Worm (Caenorhabditis elegans) whole organism, L2 larva: ENCODE results near the gene W06H8.6.
A peak's percentile ranks its signal among the peaks of the same experiment; 100 is the strongest.

Source experiments
- C34F6.9 ChIP-seq: fragments of 150-350 bp; optimal IDR thresholded peaks from 2 replicates; lab custom pipeline; 2014; ENCODE audit warnings: missing biosample characterization, missing genetic modification characterization
- F13H6.1 ChIP-seq: sonication (generic microtip); optimal IDR thresholded peaks from 2 replicates; lab custom pipeline; 2016; ENCODE audit warnings: missing genetic modification characterization, missing compliant biosample characterization
- R02D3.7 ChIP-seq: fragments of 150-350 bp; optimal IDR thresholded peaks from 2 replicates; lab custom pipeline; 2014; ENCODE audit warnings: missing biosample characterization, missing genetic modification characterization
- Y55F3AM.14 ChIP-seq: fragments of 200-800 bp; sonication (Bioruptor generic); optimal IDR thresholded peaks from 2 replicates; lab custom pipeline; 2018; ENCODE audit warnings: mild to moderate bottlenecking, missing genetic modification characterization, missing compliant biosample characterization
- ZK546.5 ChIP-seq: sonication (generic microtip); optimal IDR thresholded peaks from 2 replicates; lab custom pipeline; 2017; ENCODE audit warnings: missing biosample characterization, missing genetic modification characterization
- alr-1 ChIP-seq: fragments of 150-350 bp; optimal IDR thresholded peaks from 2 replicates; lab custom pipeline; 2014; ENCODE audit warnings: missing biosample characterization, missing genetic modification characterization
- aly-2 ChIP-seq: fragments of 150-350 bp; optimal IDR thresholded peaks from 2 replicates; lab custom pipeline; 2014; ENCODE audit warnings: missing biosample characterization, missing genetic modification characterization
- ama-1 ChIP-seq: fragments of 150-350 bp; optimal IDR thresholded peaks from 2 replicates; lab custom pipeline; 2018; ENCODE audit warnings: inconsistent platforms
- blmp-1 ChIP-seq: sonication (generic microtip); optimal IDR thresholded peaks from 2 replicates; lab custom pipeline; 2017; ENCODE audit warnings: missing genetic modification characterization, mild to moderate bottlenecking, missing compliant biosample characterization, antibody characterized with exemption, moderate library complexity; ENCODE audit not compliant: insufficient read depth
- ceh-16 ChIP-seq: fragments of 150-350 bp; optimal IDR thresholded peaks from 2 replicates; lab custom pipeline; 2014; ENCODE audit warnings: missing biosample characterization, missing genetic modification characterization
- ceh-82 ChIP-seq: fragments of 150-350 bp; optimal IDR thresholded peaks from 2 replicates; lab custom pipeline; 2014; ENCODE audit warnings: missing biosample characterization, missing genetic modification characterization
- crh-2 ChIP-seq: sonication (generic microtip); optimal IDR thresholded peaks from 2 replicates; lab custom pipeline; 2017; ENCODE audit warnings: missing biosample characterization, missing genetic modification characterization
- egl-27 ChIP-seq: sonication (generic microtip); optimal IDR thresholded peaks from 3 replicates; lab custom pipeline; 2017; ENCODE audit warnings: missing biosample characterization, missing genetic modification reagents, missing genetic modification characterization
- elt-1 ChIP-seq: fragments of 150-350 bp; optimal IDR thresholded peaks from 2 replicates; lab custom pipeline; 2014; ENCODE audit warnings: missing biosample characterization, missing genetic modification characterization
- elt-3 ChIP-seq: sonication (generic microtip); optimal IDR thresholded peaks from 2 replicates; lab custom pipeline; 2017; ENCODE audit warnings: missing biosample characterization, missing genetic modification characterization
- fos-1 ChIP-seq: fragments of 150-350 bp; optimal IDR thresholded peaks from 2 replicates; lab custom pipeline; 2014; ENCODE audit warnings: missing biosample characterization, missing genetic modification characterization
- gmeb-1 ChIP-seq: fragments of 150-350 bp; optimal IDR thresholded peaks from 2 replicates; lab custom pipeline; 2014; ENCODE audit warnings: missing biosample characterization, missing genetic modification characterization
- lin-11 ChIP-seq: fragments of 150-350 bp; sonication (generic microtip); optimal IDR thresholded peaks from 2 replicates; lab custom pipeline; 2014; ENCODE audit warnings: missing biosample characterization, missing genetic modification characterization, inconsistent platforms, mixed read lengths
- lin-13 ChIP-seq: fragments of 150-350 bp; optimal IDR thresholded peaks from 2 replicates; lab custom pipeline; 2014; ENCODE audit warnings: missing biosample characterization, missing genetic modification reagents, missing genetic modification characterization
- lin-39 ChIP-seq: fragments of 150-350 bp; optimal IDR thresholded peaks from 2 replicates; lab custom pipeline; 2014; ENCODE audit warnings: missing biosample characterization, missing genetic modification reagents, missing genetic modification characterization
- lsy-2 ChIP-seq, 2 experiments: fragments of 150-350 bp in 1 of 2; sonication (generic microtip) in 1 of 2; optimal IDR thresholded peaks; 2 replicates each; lab custom pipeline; 2014 to 2017; ENCODE audit warnings: missing biosample characterization in 2 of 2, missing genetic modification characterization in 2 of 2
- mab-5 ChIP-seq: fragments of 150-350 bp; optimal IDR thresholded peaks from 2 replicates; lab custom pipeline; 2014; ENCODE audit warnings: missing biosample characterization, missing genetic modification characterization
- mbf-1 ChIP-seq: sonication (generic microtip); optimal IDR thresholded peaks from 2 replicates; lab custom pipeline; 2017; ENCODE audit warnings: missing biosample characterization, missing genetic modification characterization
- mdl-1 ChIP-seq, 2 experiments: fragments of 150-350 bp in 1 of 2; sonication (generic microtip) in 1 of 2; optimal IDR thresholded peaks; 2 replicates each; lab custom pipeline; 2017; ENCODE audit warnings: missing biosample characterization in 2 of 2, missing genetic modification characterization in 2 of 2
- nhr-10 ChIP-seq: sonication (generic microtip); optimal IDR thresholded peaks from 2 replicates; lab custom pipeline; 2017; ENCODE audit warnings: missing biosample characterization, missing genetic modification characterization
- nhr-11 ChIP-seq: fragments of 150-350 bp; optimal IDR thresholded peaks from 2 replicates; lab custom pipeline; 2014; ENCODE audit warnings: missing biosample characterization, missing genetic modification characterization
- nhr-12 ChIP-seq: fragments of 150-350 bp; optimal IDR thresholded peaks from 2 replicates; lab custom pipeline; 2014; ENCODE audit warnings: missing biosample characterization, missing genetic modification characterization
- nhr-129 ChIP-seq: fragments of 150-350 bp; optimal IDR thresholded peaks from 2 replicates; lab custom pipeline; 2014; ENCODE audit warnings: missing biosample characterization, missing genetic modification characterization
- nhr-21 ChIP-seq: fragments of 150-350 bp; optimal IDR thresholded peaks from 2 replicates; lab custom pipeline; 2014; ENCODE audit warnings: missing biosample characterization, missing genetic modification characterization
- nhr-23 ChIP-seq: fragments of 150-350 bp; optimal IDR thresholded peaks from 2 replicates; lab custom pipeline; 2014; ENCODE audit warnings: missing biosample characterization, missing genetic modification reagents, missing genetic modification characterization
- nhr-237 ChIP-seq: fragments of 150-350 bp; optimal IDR thresholded peaks from 2 replicates; lab custom pipeline; 2014; ENCODE audit warnings: missing biosample characterization, missing genetic modification characterization
- nhr-25 ChIP-seq: fragments of 150-350 bp; sonication (generic microtip); optimal IDR thresholded peaks from 3 replicates; lab custom pipeline; 2014; ENCODE audit warnings: missing biosample characterization, missing genetic modification characterization
- nhr-6 ChIP-seq: fragments of 150-350 bp; optimal IDR thresholded peaks from 2 replicates; lab custom pipeline; 2014; ENCODE audit warnings: missing biosample characterization, missing genetic modification characterization
- nhr-77 ChIP-seq: fragments of 150-350 bp; optimal IDR thresholded peaks from 2 replicates; lab custom pipeline; 2014; ENCODE audit warnings: missing biosample characterization, missing genetic modification characterization
- peb-1 ChIP-seq: fragments of 150-350 bp; optimal IDR thresholded peaks from 2 replicates; lab custom pipeline; 2014; ENCODE audit warnings: missing biosample characterization, missing genetic modification characterization
- sem-4 ChIP-seq: fragments of 150-350 bp; optimal IDR thresholded peaks from 2 replicates; lab custom pipeline; 2014; ENCODE audit warnings: missing biosample characterization, missing genetic modification reagents, missing genetic modification characterization
- skn-1 ChIP-seq: sonication (generic microtip); optimal IDR thresholded peaks from 2 replicates; lab custom pipeline; 2017; ENCODE audit warnings: missing biosample characterization, missing genetic modification characterization
- sma-3 ChIP-seq: sonication (generic microtip); optimal IDR thresholded peaks from 2 replicates; lab custom pipeline; 2016; ENCODE audit warnings: missing genetic modification reagents, missing genetic modification characterization, missing compliant biosample characterization
- sma-9 ChIP-seq, 2 experiments: fragments of 150-350 bp in 1 of 2; sonication (generic microtip) in 1 of 2; optimal IDR thresholded peaks; 2 replicates each; lab custom pipeline; 2014 to 2016; ENCODE audit warnings: missing genetic modification characterization in 2 of 2, mild to moderate bottlenecking in 1 of 2, missing biosample characterization in 1 of 2, missing compliant biosample characterization in 1 of 2, missing genetic modification reagents in 1 of 2, moderate library complexity in 1 of 2
- snpc-4 ChIP-seq: fragments of 150-350 bp; optimal IDR thresholded peaks from 2 replicates; lab custom pipeline; 2014; ENCODE audit warnings: missing biosample characterization, missing genetic modification characterization
- unc-39 ChIP-seq: fragments of 150-350 bp; optimal IDR thresholded peaks from 2 replicates; lab custom pipeline; 2014; ENCODE audit warnings: missing biosample characterization, missing genetic modification characterization
- unc-55 ChIP-seq: fragments of 150-350 bp; sonication (generic microtip); optimal IDR thresholded peaks from 3 replicates; lab custom pipeline; 2014; ENCODE audit warnings: missing biosample characterization, missing genetic modification reagents, missing genetic modification characterization
- unc-62 ChIP-seq: fragments of 150-350 bp; optimal IDR thresholded peaks from 2 replicates; lab custom pipeline; 2014; ENCODE audit warnings: missing biosample characterization, missing genetic modification reagents, missing genetic modification characterization
- zag-1 ChIP-seq: fragments of 150-350 bp; optimal IDR thresholded peaks from 2 replicates; lab custom pipeline; 2014; ENCODE audit warnings: missing biosample characterization, missing genetic modification characterization
- ztf-1 ChIP-seq: fragments of 200-800 bp; sonication (Bioruptor generic); conservative IDR thresholded peaks from 2 replicates; pipeline ENCODE4 v1.3.6; 2022; ENCODE audit warnings: missing genetic modification characterization, missing compliant biosample characterization
- ztf-11 ChIP-seq: sonication (generic microtip); optimal IDR thresholded peaks from 2 replicates; lab custom pipeline; 2017; ENCODE audit warnings: missing biosample characterization, missing genetic modification characterization
- ztf-4 ChIP-seq: fragments of 150-350 bp; optimal IDR thresholded peaks from 2 replicates; lab custom pipeline; 2014; ENCODE audit warnings: missing biosample characterization, missing genetic modification characterization

Gene W06H8.6

DNA sequence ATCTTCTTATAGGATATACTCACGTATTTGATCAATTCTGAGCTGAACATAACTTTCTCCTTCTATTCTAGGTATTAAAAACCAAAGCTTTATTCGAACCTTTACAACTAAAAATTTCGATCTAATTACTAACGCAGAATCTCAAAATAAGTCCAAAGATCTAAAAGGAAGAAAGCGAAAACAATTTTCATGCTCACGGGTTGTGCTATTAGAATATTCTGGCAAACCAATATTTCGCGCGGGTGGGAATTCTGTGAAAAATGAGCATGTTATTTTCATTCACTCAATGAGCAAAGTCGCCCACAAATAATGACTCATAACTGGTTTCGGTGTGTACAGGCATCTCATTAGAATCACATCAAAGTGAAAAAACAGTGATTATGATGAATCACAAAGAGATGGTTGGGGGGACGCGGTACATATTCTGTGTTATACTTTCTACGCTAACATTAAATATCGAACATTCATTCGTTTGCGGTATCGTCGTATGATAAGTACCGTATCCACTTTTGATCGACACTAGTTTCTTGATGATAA lies 2.2 kb upstream of the W06H8.6 start:
- TF ChIP-seq C34F6.9 (tag; lab: Kevin White, UChicago) (peak; percentile 7), R02D3.7 (no peak), mab-5 (no peak)
- TF ChIP-seq, all 48 proteins: peak for 1

DNA sequence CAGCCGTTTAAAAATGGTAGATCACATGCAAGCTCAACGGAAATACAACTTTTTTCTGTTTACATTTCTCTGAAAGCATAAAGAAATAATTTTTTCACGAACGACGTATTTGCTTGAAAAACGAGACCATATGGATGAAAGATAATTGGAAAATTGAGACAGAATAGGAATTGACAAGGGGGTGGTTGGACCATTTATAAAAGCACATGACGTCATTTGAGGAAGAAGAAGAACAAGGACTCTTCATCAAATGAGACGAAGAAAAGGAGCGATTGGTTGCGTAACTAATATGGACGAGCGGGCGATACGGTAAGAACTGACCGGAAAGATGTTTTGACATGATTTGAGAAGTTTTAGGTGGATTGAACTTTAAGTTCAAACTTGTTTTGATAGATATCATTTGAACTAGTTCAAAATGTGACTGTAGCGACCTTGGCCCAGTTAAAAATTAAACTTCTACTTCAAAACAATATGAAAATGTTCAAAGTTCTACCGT lies 1.6 kb upstream of the W06H8.6 start:
- TF ChIP-seq lin-39 (tag; lab: Kevin White, UChicago) (no peak), nhr-6 (tag; lab: Kevin White, UChicago) (peak; percentile 6), blmp-1 (tag; lab: Kevin White, UChicago) (peak; percentile 17), alr-1 (tag; lab: Kevin White, UChicago) (no peak), egl-27 (peak; percentile 69), aly-2 (tag; lab: Kevin White, UChicago) (no peak), mdl-1 (tag; optimal IDR thresholded peaks at IDR 0.05; lab: Kevin White, UChicago) (no peak), ztf-1 (GFP tag; lab: Robert Waterston, UW) (no peak), skn-1 (tag; lab: Kevin White, UChicago) (no peak), unc-55 (GFP tag; lab: Kevin White, UChicago) (peak; percentile 24), Y55F3AM.14 (GFP tag; lab: Kevin White, UChicago) (no peak), nhr-10 (no peak), C34F6.9 (tag; lab: Kevin White, UChicago) (peak; percentile 31), ceh-82 (no peak), fos-1 (tag; lab: Kevin White, UChicago) (no peak), sma-3 (GFP tag; lab: Kevin White, UChicago) (peak; percentile 69), elt-3 (tag; lab: Kevin White, UChicago) (no peak), ceh-16 (tag; lab: Kevin White, UChicago) (no peak), lsy-2 (tag; optimal IDR thresholded peaks at IDR 0.05; lab: Kevin White, UChicago) (peak in 1 of 2 experiments; percentile 54), nhr-12 (tag; lab: Kevin White, UChicago) (no peak), snpc-4 (tag; lab: Kevin White, UChicago) (no peak), lin-11 (tag; lab: Kevin White, UChicago) (no peak), nhr-21 (tag; lab: Kevin White, UChicago) (peak; percentile 32), unc-62 (GFP tag; lab: Kevin White, UChicago) (peak; percentile 45), nhr-11 (tag; lab: Kevin White, UChicago) (no peak), F13H6.1 (tag; lab: Kevin White, UChicago) (no peak), nhr-237 (tag; lab: Kevin White, UChicago) (no peak), unc-39 (no peak), nhr-77 (tag; lab: Kevin White, UChicago) (no peak), gmeb-1 (tag; lab: Kevin White, UChicago) (no peak), nhr-25 (tag; lab: Kevin White, UChicago) (no peak), zag-1 (tag; lab: Kevin White, UChicago) (peak; percentile 63), mab-5 (no peak), crh-2 (tag; lab: Kevin White, UChicago) (peak; percentile 72), nhr-23 (tag; lab: Kevin White, UChicago) (no peak), ztf-11 (tag; lab: Kevin White, UChicago) (no peak), lin-13 (no peak), ZK546.5 (no peak), sem-4 (tag; lab: Kevin White, UChicago) (no peak), ztf-4 (tag; lab: Kevin White, UChicago) (peak; percentile 29), ama-1 (peak; percentile 86), R02D3.7 (no peak), elt-1 (tag; lab: Kevin White, UChicago) (no peak), sma-9 (GFP tag; optimal IDR thresholded peaks at IDR 0.05; lab: Kevin White, UChicago) (peak; percentile 76), sma-9 (tag; optimal IDR thresholded peaks at IDR 0.05; lab: Kevin White, UChicago) (peak; percentile 39), nhr-129 (peak; percentile 76), peb-1 (tag; lab: Kevin White, UChicago) (no peak), mbf-1 (tag; lab: Kevin White, UChicago) (no peak)
